Worm (Caenorhabditis elegans) whole organism, L3 larva: Measurements from ENCODE around the gene lgc-10.

Source experiments
- ZK546.5 ChIP-seq: sonication (generic microtip); optimal IDR thresholded peaks from 2 replicates; lab custom pipeline; 2017; ENCODE audit warnings: missing biosample characterization, missing genetic modification characterization
- aly-2 ChIP-seq: fragments of 150-350 bp; optimal IDR thresholded peaks from 2 replicates; lab custom pipeline; 2014; ENCODE audit warnings: missing biosample characterization, missing genetic modification characterization
- ceh-82 ChIP-seq: fragments of 150-350 bp; optimal IDR thresholded peaks from 2 replicates; lab custom pipeline; 2014; ENCODE audit warnings: missing biosample characterization, missing genetic modification characterization
- ceh-9 ChIP-seq: sonication (generic microtip); optimal IDR thresholded peaks from 2 replicates; lab custom pipeline; 2018; ENCODE audit warnings: missing biosample characterization, missing genetic modification characterization
- daf-12 ChIP-seq: fragments of 150-350 bp; optimal IDR thresholded peaks from 2 replicates; lab custom pipeline; 2014; ENCODE audit warnings: missing biosample characterization, missing genetic modification reagents, missing genetic modification characterization
- elt-1 ChIP-seq: fragments of 150-350 bp; optimal IDR thresholded peaks from 2 replicates; lab custom pipeline; 2014; ENCODE audit warnings: missing biosample characterization, missing genetic modification characterization
- elt-2 ChIP-seq: sonication (generic microtip); optimal IDR thresholded peaks from 2 replicates; lab custom pipeline; 2016; ENCODE audit warnings: missing genetic modification reagents, mild to moderate bottlenecking, missing genetic modification characterization, missing compliant biosample characterization
- elt-3 ChIP-seq, 3 experiments: fragments of 150-350 bp in 1 of 3; sonication (generic microtip) in 2 of 3; optimal IDR thresholded peaks; 2 replicates in 2 of 3; 4 replicates in 1 of 3; lab custom pipeline; 2014 to 2017; ENCODE audit warnings: missing biosample characterization in 3 of 3, missing genetic modification characterization in 3 of 3
- eor-1 ChIP-seq, 2 experiments: fragments of 150-350 bp; optimal IDR thresholded peaks; 2 replicates each; lab custom pipeline; 2014 to 2018; ENCODE audit warnings: missing biosample characterization in 2 of 2, missing genetic modification characterization in 2 of 2
- fos-1 ChIP-seq: fragments of 150-350 bp; optimal IDR thresholded peaks from 2 replicates; lab custom pipeline; 2014; ENCODE audit warnings: missing biosample characterization, missing genetic modification characterization
- hmg-11 ChIP-seq: sonication (generic microtip); optimal IDR thresholded peaks from 2 replicates; lab custom pipeline; 2016; ENCODE audit warnings: missing genetic modification characterization, missing compliant biosample characterization
- lin-15B ChIP-seq: fragments of 150-350 bp; optimal IDR thresholded peaks from 2 replicates; lab custom pipeline; 2014; ENCODE audit warnings: missing biosample characterization, missing genetic modification characterization
- lsy-12 ChIP-seq: sonication (generic microtip); optimal IDR thresholded peaks from 2 replicates; lab custom pipeline; 2016; ENCODE audit warnings: mild to moderate bottlenecking, missing genetic modification characterization, missing compliant biosample characterization
- mdl-1 ChIP-seq: fragments of 150-350 bp; optimal IDR thresholded peaks from 2 replicates; lab custom pipeline; 2014; ENCODE audit warnings: missing biosample characterization, missing genetic modification characterization
- mml-1 ChIP-seq: fragments of 150-350 bp; sonication (generic microtip); optimal IDR thresholded peaks from 3 replicates; lab custom pipeline; 2014; ENCODE audit warnings: missing biosample characterization, missing genetic modification characterization
- nfya-1 ChIP-seq: sonication (generic microtip); optimal IDR thresholded peaks from 2 replicates; lab custom pipeline; 2017; ENCODE audit warnings: missing genetic modification characterization, mild to moderate bottlenecking, missing compliant biosample characterization, antibody characterized with exemption, moderate library complexity; ENCODE audit not compliant: insufficient read depth
- nhr-12 ChIP-seq: fragments of 150-350 bp; optimal IDR thresholded peaks from 2 replicates; lab custom pipeline; 2014; ENCODE audit warnings: missing biosample characterization, missing genetic modification characterization
- nhr-25 ChIP-seq: sonication (generic microtip); optimal IDR thresholded peaks from 2 replicates; lab custom pipeline; 2017; ENCODE audit warnings: missing biosample characterization, missing genetic modification characterization
- nhr-28 ChIP-seq: fragments of 150-350 bp; optimal IDR thresholded peaks from 2 replicates; lab custom pipeline; 2014; ENCODE audit warnings: missing biosample characterization, missing genetic modification characterization
- nhr-67 ChIP-seq: fragments of 150-350 bp; optimal IDR thresholded peaks from 2 replicates; lab custom pipeline; 2014; ENCODE audit warnings: missing biosample characterization, missing genetic modification characterization
- nhr-76 ChIP-seq: fragments of 150-350 bp; sonication (generic microtip); optimal IDR thresholded peaks from 5 replicates; lab custom pipeline; 2014; ENCODE audit warnings: missing biosample characterization, missing genetic modification characterization
- pha-4 ChIP-seq: fragments of 150-350 bp; optimal IDR thresholded peaks from 2 replicates; lab custom pipeline; 2014; ENCODE audit warnings: missing biosample characterization, missing genetic modification reagents, missing genetic modification characterization
- skn-1 ChIP-seq: fragments of 150-350 bp; optimal IDR thresholded peaks from 2 replicates; lab custom pipeline; 2014; ENCODE audit warnings: missing biosample characterization, missing genetic modification characterization
- snpc-4 ChIP-seq: fragments of 150-350 bp; optimal IDR thresholded peaks from 2 replicates; lab custom pipeline; 2014; ENCODE audit warnings: missing biosample characterization, missing genetic modification characterization
- unc-39 ChIP-seq: sonication (generic microtip); optimal IDR thresholded peaks from 4 replicates; lab custom pipeline; 2017; ENCODE audit warnings: missing biosample characterization, missing genetic modification characterization

lgc-10 gene

DNA sequence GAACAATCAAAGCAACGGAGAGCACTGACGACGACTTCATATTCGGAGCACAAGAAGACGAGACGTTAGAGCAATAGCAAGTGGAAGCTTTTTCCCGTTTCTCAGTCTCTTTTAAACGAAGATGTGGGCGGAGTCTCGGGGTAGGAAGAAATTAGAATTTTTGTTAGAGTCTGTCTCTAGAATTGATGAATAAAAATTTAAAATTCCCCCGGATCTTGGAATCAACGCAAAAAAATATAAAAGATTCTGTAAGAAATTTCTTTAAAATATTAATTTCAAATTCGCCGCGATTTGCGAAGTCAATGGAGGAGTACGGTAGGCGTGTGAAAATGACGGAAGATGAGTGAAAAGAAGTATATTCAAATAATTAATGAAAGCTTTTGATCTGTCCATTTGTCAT is 43.9 kb downstream of the lgc-10 start, which contains the start of gene nlp-71:
TSS of gene nlp-71 (minus strand) at position 101 of the 400 bp plus-strand sequence.
- TF ChIP-seq mdl-1 (tag; lab: Kevin White, UChicago): no peak
- TF ChIP-seq nhr-12 (tag; lab: Kevin White, UChicago): no peak
- TF ChIP-seq, all 47 proteins: peak for 0

- TF ChIP-seq ZK546.5 (tag; lab: Kevin White, UChicago): no peak
- TF ChIP-seq hmg-11 (tag; lab: Kevin White, UChicago): no peak
- no peak for TF ChIP-seq eor-1 (tag; optimal IDR thresholded peaks at IDR 0.05; lab: Kevin White, UChicago)
- TF ChIP-seq lin-15B (tag; lab: Kevin White, UChicago): no peak
- TF ChIP-seq unc-39 (tag; lab: Kevin White, UChicago): no peak
- TF ChIP-seq ceh-82: no peak
- TF ChIP-seq nhr-76: no peak
- TF ChIP-seq aly-2 (tag; lab: Kevin White, UChicago): no peak
- TF ChIP-seq nhr-25: no peak
- TF ChIP-seq, all 47 proteins: peak for 0
Observed at ce11 chrIV:6404871-6405270, 52.5 kb downstream of the lgc-10 start, which contains the start of gene srv-13. TSS of gene srv-13 (plus strand) at chrIV:6405171.

- TF ChIP-seq skn-1 (tag; lab: Kevin White, UChicago): no peak
- no peak for TF ChIP-seq ceh-82
- TF ChIP-seq snpc-4 (tag; lab: Kevin White, UChicago): no peak
- no peak for TF ChIP-seq ceh-9 (tag; lab: Kevin White, UChicago)
- no peak for TF ChIP-seq nhr-67 (tag; lab: Kevin White, UChicago)
- no peak for TF ChIP-seq pha-4 (tag; lab: Kevin White, UChicago)
- TF ChIP-seq nfya-1: no peak
- no peak for TF ChIP-seq mml-1
- TF ChIP-seq nhr-76: no peak
Observed at ce11 chrIV:6403399-6403798, 54.0 kb downstream of the lgc-10 start.

DNA sequence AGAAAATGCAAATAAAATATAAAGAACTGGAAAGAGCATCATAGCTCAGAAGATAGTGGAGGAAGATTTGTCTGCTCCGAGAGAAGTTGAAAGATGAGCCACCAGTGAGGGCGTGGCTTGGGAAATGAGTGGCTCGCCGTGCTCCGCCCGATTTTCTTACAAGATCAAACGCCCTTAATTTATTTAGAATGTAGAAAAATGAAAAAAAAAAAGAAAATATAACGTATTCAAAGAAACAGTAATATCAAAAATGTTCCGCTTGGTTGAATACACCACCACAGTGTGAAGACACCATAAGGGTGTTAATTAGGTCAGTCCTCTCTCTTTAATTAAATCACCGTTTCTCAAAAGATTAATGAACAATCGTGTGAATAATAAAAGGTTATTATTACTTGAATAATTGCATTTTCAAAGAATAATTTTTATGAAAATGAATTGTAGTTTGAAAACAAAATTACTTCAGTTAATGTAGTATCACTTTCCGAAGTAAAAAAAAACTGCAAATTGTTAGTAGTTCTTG is 54.9 kb downstream of the lgc-10 start, which contains the start of gene sfrp-1:
TSS of gene sfrp-1 (minus strand) at position 51 of the 520 bp plus-strand sequence.
- TF ChIP-seq nhr-28 (tag; lab: Kevin White, UChicago) (no peak), elt-3 (tag; optimal IDR thresholded peaks at IDR 0.05; lab: Kevin White, UChicago) (no peak), eor-1 (tag; optimal IDR thresholded peaks at IDR 0.05; lab: Kevin White, UChicago) (no peak), unc-39 (tag; lab: Kevin White, UChicago) (no peak), lsy-12 (tag; lab: Kevin White, UChicago) (no peak), elt-1 (tag; lab: Kevin White, UChicago) (no peak), nhr-12 (tag; lab: Kevin White, UChicago) (no peak), fos-1 (tag; lab: Kevin White, UChicago) (no peak), elt-2 (tag; lab: Kevin White, UChicago) (no peak), daf-12 (tag; lab: Kevin White, UChicago) (no peak), skn-1 (tag; lab: Kevin White, UChicago) (no peak)
- TF ChIP-seq, all 47 proteins: peak for 0
